Worm (Caenorhabditis elegans): ENCODE measurements around the gene T15B7.15.

- TF ChIP-seq tbx-2 (tag; optimal IDR thresholded peaks at IDR 0.05) (no peak), fax-1 (tag; optimal IDR thresholded peaks at IDR 0.05) (no peak), fkh-10 (GFP tag; optimal IDR thresholded peaks at IDR 0.05) (no peak), pha-4 (tag; optimal IDR thresholded peaks at IDR 0.05) (no peak), pax-1 (tag; optimal IDR thresholded peaks at IDR 0.05) (no peak), nhr-11 (tag; optimal IDR thresholded peaks at IDR 0.05) (no peak), unc-55 (GFP tag; optimal IDR thresholded peaks at IDR 0.05) (no peak), ceh-19 (GFP tag; optimal IDR thresholded peaks at IDR 0.05) (no peak), pqm-1 (tag; optimal IDR thresholded peaks at IDR 0.05) (no peak), syd-9 (tag; optimal IDR thresholded peaks at IDR 0.05) (no peak), ama-1 (optimal IDR thresholded peaks at IDR 0.05) (no peak), che-1 (tag; optimal IDR thresholded peaks at IDR 0.05) (no peak), sox-4 (tag; optimal IDR thresholded peaks at IDR 0.05) (no peak)
Measured at ce11 chrV:6878559-6878958, 40.1 kb upstream of the T15B7.15 start.

All from whole organism, late embryonic.